Worm (Caenorhabditis elegans): ENCODE measurements around the gene dcs-1.

- no peak for TF ChIP-seq T22C8.4 (GFP tag; IDR thresholded peaks at IDR 0.05)
- TF ChIP-seq ztf-23 (GFP tag; IDR thresholded peaks at IDR 0.05): no peak
- TF ChIP-seq tab-1 (GFP tag; IDR thresholded peaks at IDR 0.05): no peak
- no peak for TF ChIP-seq flt-1 (GFP tag; IDR thresholded peaks at IDR 0.05)
- TF ChIP-seq klf-2 (GFP tag; conservative IDR thresholded peaks at IDR 0.05): no peak
Observed at ce11 chrV:20090698-20091313, at the start of gene dcs-1, which contains the start of gene sec-23.
